Fruit fly (Drosophila melanogaster) whole organism, embryonic: ENCODE results near the gene neur.

Experiments
- Abd-B ChIP-seq: fragments of 200-800 bp; sonication (Bioruptor generic); optimal IDR thresholded peaks from 2 replicates; lab custom pipeline; 2018; ENCODE audit warnings: missing biosample characterization, mild to moderate bottlenecking, missing genetic modification characterization, moderate library complexity
- Adf1 ChIP-seq: fragments of 200-800 bp; sonication (Bioruptor generic); IDR thresholded peaks from 2 replicates; pipeline ENCODE4 v1.3.6; 2022; ENCODE audit warnings: missing biosample characterization, missing genetic modification characterization
- Antp ChIP-seq: fragments of 200-800 bp; sonication (Bioruptor generic); optimal IDR thresholded peaks from 3 replicates; lab custom pipeline; 2016; ENCODE audit warnings: missing biosample characterization, missing genetic modification characterization
- CG11085 ChIP-seq: fragments of 200-800 bp; sonication (Bioruptor generic); IDR thresholded peaks from 2 replicates; pipeline ENCODE4 v1.3.6; 2022; ENCODE audit warnings: missing biosample characterization, missing genetic modification characterization
- CG11504 ChIP-seq: fragments of 200-800 bp; sonication (Bioruptor generic); optimal IDR thresholded peaks from 3 replicates; lab custom pipeline; 2019; ENCODE audit warnings: missing biosample characterization, mild to moderate bottlenecking, missing genetic modification characterization, moderate library complexity
- CG12155 ChIP-seq: fragments of 200-800 bp; sonication (Bioruptor generic); optimal IDR thresholded peaks from 3 replicates; lab custom pipeline; 2016; ENCODE audit warnings: missing biosample characterization, missing genetic modification characterization
- CG13894 ChIP-seq: fragments of 200-800 bp; sonication (Bioruptor generic); optimal IDR thresholded peaks from 3 replicates; lab custom pipeline; 2018; ENCODE audit warnings: missing biosample characterization, mild to moderate bottlenecking, missing genetic modification characterization, moderate library complexity
- CG1529 ChIP-seq: fragments of 200-800 bp; sonication (Bioruptor generic); optimal IDR thresholded peaks from 3 replicates; lab custom pipeline; 2018; ENCODE audit warnings: missing biosample characterization, missing genetic modification characterization
- CG17359 ChIP-seq: fragments of 200-800 bp; sonication (Bioruptor generic); optimal IDR thresholded peaks from 3 replicates; lab custom pipeline; 2018; ENCODE audit warnings: missing biosample characterization, mild to moderate bottlenecking, missing genetic modification characterization, moderate library complexity
- CG17385 ChIP-seq: fragments of 200-800 bp; sonication (Bioruptor generic); optimal IDR thresholded peaks from 3 replicates; lab custom pipeline; 2018; ENCODE audit warnings: missing biosample characterization, mild to moderate bottlenecking, missing genetic modification characterization
- CG1832 ChIP-seq: fragments of 200-800 bp; sonication (Bioruptor generic); optimal IDR thresholded peaks from 2 replicates; lab custom pipeline; 2017; ENCODE audit warnings: missing biosample characterization, mild to moderate bottlenecking, missing genetic modification characterization, inconsistent platforms
- CG2120 ChIP-seq: fragments of 200-800 bp; sonication (Bioruptor generic); optimal IDR thresholded peaks from 3 replicates; lab custom pipeline; 2016; ENCODE audit warnings: missing biosample characterization, missing genetic modification characterization
- CG2199 ChIP-seq: fragments of 200-800 bp; sonication (Bioruptor generic); IDR thresholded peaks from 3 replicates; pipeline ENCODE4 v1.3.6; 2022; ENCODE audit warnings: missing biosample characterization, missing genetic modification characterization
- CG2678 ChIP-seq: fragments of 200-800 bp; sonication (Bioruptor generic); optimal IDR thresholded peaks from 3 replicates; lab custom pipeline; 2019; ENCODE audit warnings: missing biosample characterization, mild to moderate bottlenecking, missing genetic modification characterization, moderate library complexity
- CG3163 ChIP-seq: fragments of 200-800 bp; sonication (Bioruptor generic); optimal IDR thresholded peaks from 3 replicates; lab custom pipeline; 2016; ENCODE audit warnings: missing biosample characterization, missing genetic modification characterization
- CG34376 ChIP-seq: fragments of 200-800 bp; sonication (Bioruptor generic); optimal IDR thresholded peaks from 2 replicates; lab custom pipeline; 2018; ENCODE audit warnings: missing biosample characterization, mild to moderate bottlenecking, missing genetic modification characterization
- CG3838 ChIP-seq: fragments of 200-800 bp; sonication (Bioruptor generic); optimal IDR thresholded peaks from 3 replicates; lab custom pipeline; 2016; ENCODE audit warnings: missing biosample characterization, missing genetic modification characterization
- CG4820 ChIP-seq: fragments of 200-800 bp; sonication (Bioruptor generic); optimal IDR thresholded peaks from 3 replicates; lab custom pipeline; 2016; ENCODE audit warnings: missing biosample characterization, missing genetic modification characterization
- CG6254 ChIP-seq: fragments of 200-800 bp; sonication (Bioruptor generic); optimal IDR thresholded peaks from 3 replicates; lab custom pipeline; 2017; ENCODE audit warnings: mild to moderate bottlenecking, missing biosample characterization, missing genetic modification reagents, missing genetic modification characterization
- CG8281 ChIP-seq: fragments of 200-800 bp; sonication (Bioruptor generic); optimal IDR thresholded peaks from 2 replicates; lab custom pipeline; 2018; ENCODE audit warnings: missing biosample characterization, mild to moderate bottlenecking, missing genetic modification characterization, moderate library complexity
- CG8944 ChIP-seq: fragments of 200-800 bp; sonication (Bioruptor generic); optimal IDR thresholded peaks from 3 replicates; lab custom pipeline; 2016; ENCODE audit warnings: missing biosample characterization, missing genetic modification characterization
- D ChIP-seq, 2 experiments: fragments of 200-800 bp in 1 of 2; fragments of >200 bp in 1 of 2; sonication (Bioruptor generic) in 1 of 2; optimal IDR thresholded peaks; 2 replicates in 1 of 2; 3 replicates in 1 of 2; lab custom pipeline; 2017; ENCODE audit warnings: mild to moderate bottlenecking in 1 of 2, missing biosample characterization in 1 of 2, missing genetic modification characterization in 1 of 2, missing genetic modification reagents in 1 of 2
- Deaf1 ChIP-seq: fragments of 200-800 bp; optimal IDR thresholded peaks from 3 replicates; lab custom pipeline; 2019; ENCODE audit warnings: missing biosample characterization, mild to moderate bottlenecking, missing genetic modification characterization, moderate library complexity
- Dip2 ChIP-seq: fragments of 200-800 bp; sonication (Bioruptor generic); IDR thresholded peaks from 2 replicates; pipeline ENCODE4 v1.3.6; 2022; ENCODE audit warnings: missing biosample characterization, missing genetic modification characterization
- GATAe ChIP-seq: fragments of 200-800 bp; sonication (Bioruptor generic); conservative IDR thresholded peaks from 2 replicates; pipeline ENCODE4 v1.3.6; 2022; ENCODE audit warnings: missing biosample characterization, missing genetic modification characterization
- H2.0 ChIP-seq: fragments of 200-800 bp; sonication (Bioruptor generic); IDR thresholded peaks from 2 replicates; pipeline ENCODE4 v1.3.6; 2022; ENCODE audit warnings: missing biosample characterization, missing genetic modification characterization
- HLH3B ChIP-seq: fragments of 200-800 bp; sonication (Bioruptor generic); IDR thresholded peaks from 2 replicates; pipeline ENCODE4 v1.3.6; 2022; ENCODE audit warnings: missing biosample characterization, missing genetic modification characterization
- Hmx ChIP-seq: fragments of 200-800 bp; sonication (Bioruptor generic); optimal IDR thresholded peaks from 2 replicates; lab custom pipeline; 2016; ENCODE audit warnings: missing biosample characterization, missing genetic modification characterization
- Hr78 ChIP-seq, 2 experiments: fragments of 200-800 bp in 1 of 2; fragments of >200 bp in 1 of 2; sonication (Bioruptor generic) in 1 of 2; optimal IDR thresholded peaks; 2 replicates each; lab custom pipeline; 2017 to 2019; ENCODE audit warnings: missing biosample characterization in 2 of 2, missing genetic modification characterization in 2 of 2, mild to moderate bottlenecking in 1 of 2, moderate library complexity in 1 of 2
- Nf-YA ChIP-seq: fragments of 200-800 bp; sonication (Bioruptor generic); IDR thresholded peaks from 2 replicates; pipeline ENCODE4 v1.3.6; 2022; ENCODE audit warnings: missing biosample characterization, missing genetic modification characterization
- Pdp1 ChIP-seq, 2 experiments: fragments of 200-800 bp; sonication (Bioruptor generic); optimal IDR thresholded peaks; 3 replicates each; lab custom pipeline; 2016; ENCODE audit warnings: missing biosample characterization in 2 of 2, missing genetic modification characterization in 2 of 2, mild to moderate bottlenecking in 1 of 2, moderate library complexity in 1 of 2
- Sox102F ChIP-seq: fragments of 200-800 bp; sonication (Bioruptor generic); optimal IDR thresholded peaks from 2 replicates; lab custom pipeline; 2018; ENCODE audit warnings: missing biosample characterization, mild to moderate bottlenecking, missing genetic modification characterization, moderate library complexity
- YL-1 ChIP-seq: fragments of 200-800 bp; sonication (Bioruptor generic); optimal IDR thresholded peaks from 3 replicates; lab custom pipeline; 2017; ENCODE audit warnings: missing biosample characterization, mild to moderate bottlenecking, missing genetic modification characterization
- amos ChIP-seq: fragments of 200-800 bp; sonication (Bioruptor generic); IDR thresholded peaks from 2 replicates; pipeline ENCODE4 v1.3.6; 2022; ENCODE audit warnings: missing biosample characterization, missing genetic modification characterization; ENCODE audit not compliant: partially characterized antibody
- ara ChIP-seq: fragments of 200-800 bp; sonication (Bioruptor generic); IDR thresholded peaks from 2 replicates; pipeline ENCODE4 v1.3.6; 2022; ENCODE audit warnings: missing biosample characterization, missing genetic modification characterization
- bcd ChIP-seq: fragments of 200-800 bp; sonication (Bioruptor generic); optimal IDR thresholded peaks from 2 replicates; lab custom pipeline; 2017; ENCODE audit warnings: missing biosample characterization, mild to moderate bottlenecking, missing genetic modification characterization
- cad ChIP-seq: fragments of >200 bp; optimal IDR thresholded peaks from 2 replicates; lab custom pipeline; 2017; ENCODE audit warnings: missing biosample characterization, missing genetic modification characterization
- croc ChIP-seq: fragments of 200-800 bp; sonication (Bioruptor generic); conservative IDR thresholded peaks from 3 replicates; pipeline ENCODE4 v1.3.6; 2022; ENCODE audit warnings: missing biosample characterization, missing genetic modification characterization
- dysf ChIP-seq: fragments of 200-800 bp; sonication (Bioruptor generic); IDR thresholded peaks from 3 replicates; pipeline ENCODE4 v1.3.6; 2022; ENCODE audit warnings: missing biosample characterization, missing genetic modification characterization
- eve ChIP-seq, 2 experiments: fragments of >200 bp; optimal IDR thresholded peaks; 2 replicates each; lab custom pipeline; 2017; ENCODE audit warnings: missing biosample characterization in 2 of 2, missing genetic modification characterization in 2 of 2
- gro ChIP-seq: fragments of 200-800 bp; sonication (Bioruptor generic); optimal IDR thresholded peaks from 2 replicates; lab custom pipeline; 2016; ENCODE audit warnings: missing biosample characterization, missing genetic modification characterization
- nmo ChIP-seq: fragments of 200-800 bp; sonication (Bioruptor generic); optimal IDR thresholded peaks from 2 replicates; lab custom pipeline; 2018; ENCODE audit warnings: missing biosample characterization, mild to moderate bottlenecking, missing genetic modification characterization, moderate library complexity
- phol ChIP-seq: fragments of 200-800 bp; sonication (Bioruptor generic); optimal IDR thresholded peaks from 3 replicates; lab custom pipeline; 2018; ENCODE audit warnings: missing biosample characterization, mild to moderate bottlenecking, missing genetic modification characterization, moderate library complexity
- run ChIP-seq: fragments of 200-800 bp; sonication (Bioruptor generic); optimal IDR thresholded peaks from 3 replicates; lab custom pipeline; 2018; ENCODE audit warnings: missing biosample characterization, mild to moderate bottlenecking, missing genetic modification characterization
- schlank ChIP-seq: fragments of 200-800 bp; sonication (Bioruptor generic); optimal IDR thresholded peaks from 2 replicates; lab custom pipeline; 2018; ENCODE audit warnings: missing biosample characterization, mild to moderate bottlenecking, missing genetic modification characterization
- sisA ChIP-seq: fragments of 200-800 bp; sonication (Bioruptor generic); IDR thresholded peaks from 2 replicates; pipeline ENCODE4 v1.3.6; 2022; ENCODE audit warnings: missing biosample characterization, missing genetic modification characterization
- slbo ChIP-seq: fragments of 200-800 bp; sonication (Bioruptor generic); IDR thresholded peaks from 2 replicates; pipeline ENCODE4 v1.3.6; 2022; ENCODE audit warnings: missing biosample characterization, missing genetic modification characterization
- tx ChIP-seq: fragments of 200-800 bp; sonication (Bioruptor generic); optimal IDR thresholded peaks from 2 replicates; lab custom pipeline; 2016; ENCODE audit warnings: missing biosample characterization, missing genetic modification characterization
- vvl ChIP-seq: fragments of 200-800 bp; sonication (Bioruptor generic); IDR thresholded peaks from 2 replicates; pipeline ENCODE4 v1.3.6; 2022; ENCODE audit warnings: missing biosample characterization, missing genetic modification characterization
- wdn ChIP-seq: fragments of 200-800 bp; sonication (Bioruptor generic); IDR thresholded peaks from 2 replicates; pipeline ENCODE4 v1.3.6; 2022; ENCODE audit warnings: missing biosample characterization, missing genetic modification characterization
- zf30C ChIP-seq: fragments of 200-800 bp; sonication (Bioruptor generic); optimal IDR thresholded peaks from 3 replicates; lab custom pipeline; 2018; ENCODE audit warnings: missing biosample characterization, mild to moderate bottlenecking, missing genetic modification characterization

The neur gene

DNA sequence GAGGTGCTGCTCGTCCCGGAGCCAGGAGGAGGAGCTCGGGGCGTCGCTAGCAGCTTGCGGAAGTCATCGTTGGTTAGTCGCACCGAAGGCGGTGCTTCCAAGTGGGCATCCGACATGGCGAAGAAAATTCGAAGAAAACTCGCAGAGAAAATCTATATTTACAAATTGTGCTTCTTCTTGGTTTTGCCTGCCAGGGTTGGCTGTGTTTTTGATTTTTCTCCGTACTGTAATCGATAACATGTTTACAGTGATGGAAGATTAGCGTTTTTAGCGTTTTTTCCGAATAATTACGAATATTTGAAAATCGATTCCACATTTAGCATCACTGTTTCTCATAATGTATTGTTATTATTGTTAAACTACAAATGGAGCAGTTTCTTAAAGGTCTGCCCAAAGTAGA is 25.6 kb upstream of the neur start, which contains the start of the genes beag and Ada (continued):
- TF ChIP-seq CG6254 (GFP tag; lab: Kevin White, UChicago) (no peak), CG34376 (peak; percentile 60), zf30C (no peak), CG1529 (GFP tag; lab: Kevin White, UChicago) (no peak), ara (GFP tag; lab: Robert Waterston, UW) (no peak), YL-1 (GFP tag; lab: Kevin White, UChicago) (peak; percentile 90), run (no peak), Hr78 (GFP tag; optimal IDR thresholded peaks at IDR 0.05; lab: Kevin White, UChicago) (no peak), dysf (GFP tag; lab: Robert Waterston, UW) (peak; percentile 55; the same call in 2 of the 3 replicates), CG8944 (GFP tag; lab: Kevin White, UChicago) (peak; percentile 43), nmo (GFP tag; lab: Kevin White, UChicago) (peak; percentile 51), CG3838 (GFP tag; lab: Kevin White, UChicago) (no peak), amos (GFP tag; lab: Robert Waterston, UW) (peak; percentile 41; the same call in 1 of the 2 replicates), phol (tag; lab: Kevin White, UChicago) (peak; percentile 54), schlank (tag; lab: Kevin White, UChicago) (no peak), CG13894 (tag; lab: Kevin White, UChicago) (peak; percentile 73), Nf-YA (GFP tag; lab: Robert Waterston, UW) (no peak), eve (GFP tag; optimal IDR thresholded peaks at IDR 0.05; lab: Kevin White, UChicago) (no peak), CG2678 (tag; lab: Kevin White, UChicago) (no peak), tx (GFP tag; lab: Kevin White, UChicago) (peak; percentile 38), vvl (GFP tag; lab: Robert Waterston, UW) (peak; percentile 52), HLH3B (no peak), Sox102F (GFP tag; lab: Kevin White, UChicago) (no peak), CG17359 (peak; percentile 36), D (optimal IDR thresholded peaks at IDR 0.05; lab: Kevin White, UChicago) (no peak), D (GFP tag; optimal IDR thresholded peaks at IDR 0.05; lab: Kevin White, UChicago) (no peak), sisA (no peak), CG8281 (no peak), CG11085 (GFP tag; lab: Robert Waterston, UW) (no peak), slbo (GFP tag; lab: Robert Waterston, UW) (peak; percentile 71), bcd (no peak), CG12155 (GFP tag; lab: Kevin White, UChicago) (peak; percentile 41), GATAe (GFP tag; lab: Robert Waterston, UW) (no peak), Hmx (no peak), Deaf1 (tag; lab: Kevin White, UChicago) (no peak), Antp (peak; percentile 42), CG1832 (no peak), Abd-B (GFP tag; lab: Kevin White, UChicago) (no peak), H2.0 (GFP tag; lab: Robert Waterston, UW) (no peak; the same call in 1 of the 2 replicates), CG4820 (GFP tag; lab: Kevin White, UChicago) (no peak), Adf1 (GFP tag; lab: Robert Waterston, UW) (no peak), CG11504 (tag; lab: Kevin White, UChicago) (no peak), CG17385 (GFP tag; lab: Kevin White, UChicago) (peak; percentile 99), Pdp1 (GFP tag; optimal IDR thresholded peaks at IDR 0.05; lab: Kevin White, UChicago) (peak in 1 of 2 experiments; percentile 14), cad (no peak), CG2199 (GFP tag; lab: Robert Waterston, UW) (no peak), croc (GFP tag; lab: Robert Waterston, UW) (no peak), wdn (GFP tag; lab: Robert Waterston, UW) (no peak), gro (peak; percentile 84), CG2120 (GFP tag; lab: Kevin White, UChicago) (peak; percentile 81), CG3163 (GFP tag; lab: Kevin White, UChicago) (peak; percentile 1), Dip2 (GFP tag; lab: Robert Waterston, UW) (no peak)
